Worm (Caenorhabditis elegans) whole organism, young adult: ENCODE measurements around the gene F09E10.5.

Experiments used
- C06A6.2 ChIP-seq: fragments of 200-800 bp; sonication (Bioruptor generic); conservative IDR thresholded peaks from 2 replicates; pipeline ENCODE4 v1.3.6; 2022; ENCODE audit warnings: missing genetic modification characterization, missing compliant biosample characterization
- T07F8.4 ChIP-seq: sonication (generic microtip); optimal IDR thresholded peaks from 2 replicates; lab custom pipeline; 2016; ENCODE audit warnings: mild to moderate bottlenecking, missing genetic modification characterization, moderate library complexity, missing compliant biosample characterization
- bed-1 ChIP-seq: fragments of 200-800 bp; sonication (Bioruptor generic); IDR thresholded peaks from 2 replicates; pipeline ENCODE4 v1.3.6; 2022; ENCODE audit warnings: missing genetic modification reagents, missing genetic modification characterization, missing compliant biosample characterization
- dpl-1 ChIP-seq: fragments of 150-350 bp; optimal IDR thresholded peaks from 2 replicates; lab custom pipeline; 2014; ENCODE audit warnings: missing biosample characterization, missing genetic modification reagents, missing genetic modification characterization
- ets-4 ChIP-seq: fragments of 200-800 bp; sonication (Bioruptor generic); optimal IDR thresholded peaks from 2 replicates; lab custom pipeline; 2018; ENCODE audit warnings: mild to moderate bottlenecking, missing genetic modification characterization, missing compliant biosample characterization
- hmg-1.2 ChIP-seq: fragments of 200-800 bp; sonication (Bioruptor generic); IDR thresholded peaks from 2 replicates; pipeline ENCODE4 v1.3.6; 2022; ENCODE audit warnings: missing genetic modification reagents, missing genetic modification characterization, missing compliant biosample characterization
- lin-26 ChIP-seq: fragments of 200-800 bp; sonication (Bioruptor generic); IDR thresholded peaks from 2 replicates; pipeline ENCODE4 v1.3.6; 2022; ENCODE audit warnings: missing genetic modification reagents, missing genetic modification characterization, missing compliant biosample characterization
- snpc-4 ChIP-seq, 5 experiments: fragments of 150-350 bp in 1 of 5; sonication (generic microtip) in 4 of 5; optimal IDR thresholded peaks; 2 replicates each; lab custom pipeline; 2014 to 2018; ENCODE audit warnings: missing genetic modification characterization in 5 of 5, missing biosample characterization in 3 of 5, antibody characterized with exemption in 2 of 5, mild to moderate bottlenecking in 2 of 5, missing compliant biosample characterization in 2 of 5, missing genotype in 2 of 5, moderate library complexity in 2 of 5, missing genetic modification reagents in 1 of 5
- zfh-2 ChIP-seq: fragments of 200-800 bp; sonication (Bioruptor generic); conservative IDR thresholded peaks from 2 replicates; pipeline ENCODE4 v1.3.6; 2022; ENCODE audit warnings: missing genetic modification reagents, missing genetic modification characterization, missing compliant biosample characterization

DNA sequence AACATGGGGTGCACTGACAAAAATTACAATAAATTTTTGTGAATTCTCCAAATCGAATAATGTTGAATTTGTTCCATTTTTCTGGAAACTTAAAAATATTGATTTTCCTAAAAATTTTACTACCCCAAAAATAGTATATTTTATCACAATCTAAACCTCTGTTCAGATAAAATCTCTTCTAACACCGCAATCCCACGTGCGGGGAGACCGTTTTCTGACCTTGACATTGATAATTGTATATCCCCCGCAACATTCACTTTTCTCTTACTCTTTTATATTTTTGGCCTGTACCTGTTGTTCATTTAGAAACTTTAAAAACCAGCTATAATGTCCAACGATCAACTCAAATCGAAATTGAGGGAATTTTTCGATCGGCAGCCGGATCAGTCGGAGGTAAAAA, 35.4 kb downstream of the F09E10.5 start, which contains the start of gene D1005.2:
- TF ChIP-seq hmg-1.2 (GFP tag; lab: Robert Waterston, UW) (no peak), snpc-4 (GFP tag; optimal IDR thresholded peaks at IDR 0.05; lab: Kevin White, UChicago) (no peak), snpc-4 (tag; optimal IDR thresholded peaks at IDR 0.05; lab: Kevin White, UChicago) (no peak), ets-4 (no peak), zfh-2 (GFP tag; lab: Robert Waterston, UW) (no peak), bed-1 (GFP tag; lab: Robert Waterston, UW) (no peak), lin-26 (GFP tag; lab: Robert Waterston, UW) (no peak), T07F8.4 (tag; lab: Kevin White, UChicago) (no peak), dpl-1 (no peak), C06A6.2 (no peak)
